Worm (Caenorhabditis elegans) whole organism, late embryonic: ENCODE measurements around the gene srg-42.

ENCODE experiments used
- Y22D7AL.16 ChIP-seq: sonication (generic microtip); optimal IDR thresholded peaks from 2 replicates; lab custom pipeline; 2016; ENCODE audit warnings: missing genetic modification characterization, missing compliant biosample characterization
- ahr-1 ChIP-seq: sonication (generic microtip); optimal IDR thresholded peaks from 2 replicates; lab custom pipeline; 2016; ENCODE audit warnings: missing genetic modification characterization, missing compliant biosample characterization
- ama-1 ChIP-seq: fragments of 150-350 bp; optimal IDR thresholded peaks from 2 replicates; lab custom pipeline; 2014
- ceh-14 ChIP-seq: sonication (generic microtip); optimal IDR thresholded peaks from 2 replicates; lab custom pipeline; 2016; ENCODE audit warnings: missing genotype, missing genetic modification characterization, missing compliant biosample characterization
- dmd-4 ChIP-seq: sonication (generic microtip); optimal IDR thresholded peaks from 2 replicates; lab custom pipeline; 2016; ENCODE audit warnings: borderline replicate concordance, missing genetic modification characterization, missing compliant biosample characterization
- dve-1 ChIP-seq: sonication (generic microtip); optimal IDR thresholded peaks from 2 replicates; lab custom pipeline; 2017; ENCODE audit warnings: antibody characterized with exemption, mild to moderate bottlenecking, missing genetic modification characterization, missing compliant biosample characterization
- elt-2 ChIP-seq: sonication (generic microtip); optimal IDR thresholded peaks from 2 replicates; lab custom pipeline; 2016; ENCODE audit warnings: missing genetic modification reagents, missing genetic modification characterization, missing compliant biosample characterization
- hlh-6 ChIP-seq: sonication (generic microtip); optimal IDR thresholded peaks from 2 replicates; lab custom pipeline; 2016; ENCODE audit warnings: missing genotype, missing genetic modification characterization, missing compliant biosample characterization
- rnt-1 ChIP-seq: sonication (generic microtip); optimal IDR thresholded peaks from 2 replicates; lab custom pipeline; 2016; ENCODE audit warnings: missing genetic modification characterization, missing compliant biosample characterization
- syd-9 ChIP-seq: sonication (generic microtip); optimal IDR thresholded peaks from 2 replicates; lab custom pipeline; 2016; ENCODE audit warnings: mild to moderate bottlenecking, missing genetic modification characterization, moderate library complexity, missing compliant biosample characterization

DNA sequence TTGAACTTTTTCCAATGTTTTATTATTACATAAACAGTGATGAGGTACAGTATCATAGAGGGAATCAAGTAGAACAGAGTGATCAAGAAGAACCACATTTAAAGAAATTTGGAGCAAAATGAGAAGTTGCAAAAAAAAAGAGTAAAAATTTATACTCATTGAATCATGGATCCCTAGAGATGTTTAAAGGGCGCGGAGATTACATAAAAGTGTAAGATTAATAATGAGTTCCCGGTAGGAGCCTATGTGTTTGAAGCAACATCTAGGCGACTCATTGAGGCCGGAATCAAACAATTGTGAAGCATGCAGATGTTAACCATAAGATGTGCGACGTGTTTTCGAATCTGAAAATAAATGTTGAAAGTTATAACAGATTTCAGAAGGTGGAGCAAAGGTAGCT, 5.5 kb downstream of the srg-42 start, which contains the start of gene srg-39:
- TF ChIP-seq dve-1 (no peak), dmd-4 (tag; lab: Kevin White, UChicago) (no peak), Y22D7AL.16 (tag; lab: Kevin White, UChicago) (no peak), ama-1 (lab: Kevin White, UChicago) (no peak), hlh-6 (tag; lab: Kevin White, UChicago) (no peak), syd-9 (tag; lab: Kevin White, UChicago) (no peak), ahr-1 (tag; lab: Kevin White, UChicago) (no peak), rnt-1 (tag; lab: Kevin White, UChicago) (no peak), ceh-14 (tag; lab: Kevin White, UChicago) (no peak), elt-2 (tag; lab: Kevin White, UChicago) (no peak)
